Worm (Caenorhabditis elegans) whole organism, L1 larva: ENCODE measurements around the gene srt-8.

Experiments
- Y116A8C.19 ChIP-seq: sonication (generic microtip); optimal IDR thresholded peaks from 2 replicates; lab custom pipeline; 2016; ENCODE audit warnings: missing compliant biosample characterization, missing genetic modification characterization, borderline replicate concordance
- ama-1 ChIP-seq: fragments of 150-350 bp; optimal IDR thresholded peaks from 2 replicates; lab custom pipeline; 2014
- blmp-1 ChIP-seq: fragments of 150-350 bp; optimal IDR thresholded peaks from 2 replicates; lab custom pipeline; 2014; ENCODE audit warnings: missing biosample characterization, missing genetic modification characterization
- ceh-8 ChIP-seq: fragments of 200-800 bp; sonication (Bioruptor generic); optimal IDR thresholded peaks from 2 replicates; lab custom pipeline; 2018; ENCODE audit warnings: mild to moderate bottlenecking, missing genetic modification characterization, moderate library complexity, missing compliant biosample characterization
- ceh-88 ChIP-seq: fragments of 200-800 bp; sonication (Bioruptor generic); IDR thresholded peaks from 2 replicates; pipeline ENCODE4 v1.3.6; 2022; ENCODE audit warnings: missing genetic modification characterization, missing compliant biosample characterization
- ceh-90 ChIP-seq: sonication (generic microtip); optimal IDR thresholded peaks from 2 replicates; lab custom pipeline; 2016; ENCODE audit warnings: missing genetic modification characterization, missing compliant biosample characterization
- ces-1 ChIP-seq: fragments of 150-350 bp; optimal IDR thresholded peaks from 2 replicates; lab custom pipeline; 2014; ENCODE audit warnings: missing biosample characterization, missing genetic modification reagents, missing genetic modification characterization
- dsc-1 ChIP-seq: sonication (generic microtip); optimal IDR thresholded peaks from 2 replicates; lab custom pipeline; 2016; ENCODE audit warnings: mild to moderate bottlenecking, missing genetic modification characterization, missing compliant biosample characterization
- efl-1 ChIP-seq, 4 experiments: fragments of 150-350 bp; optimal IDR thresholded peaks in 3 of 4; peaks in 1 of 4; 1 replicate in 1 of 4; 2 replicates in 3 of 4; lab custom pipeline; 2014; ENCODE audit warnings: missing biosample characterization in 2 of 4, missing genetic modification characterization in 2 of 4, missing genetic modification reagents in 2 of 4
- egl-27 ChIP-seq, 2 experiments: fragments of 150-350 bp in 1 of 2; sonication (generic microtip); optimal IDR thresholded peaks; 3 replicates each; lab custom pipeline; 2017 to 2018; ENCODE audit warnings: missing biosample characterization in 2 of 2, missing genetic modification characterization in 2 of 2, missing genetic modification reagents in 2 of 2
- elt-2 ChIP-seq: sonication (generic microtip); optimal IDR thresholded peaks from 2 replicates; lab custom pipeline; 2016; ENCODE audit warnings: missing genetic modification characterization, mild to moderate bottlenecking, inconsistent platforms, missing compliant biosample characterization, missing genetic modification reagents
- elt-3 ChIP-seq, 6 experiments: fragments of 150-350 bp in 1 of 6; sonication (generic microtip); optimal IDR thresholded peaks; 2 replicates each; lab custom pipeline; 2017 to 2018; ENCODE audit warnings: missing biosample characterization in 6 of 6, missing genetic modification characterization in 6 of 6, inconsistent platforms in 1 of 6
- ets-5 ChIP-seq: fragments of 200-800 bp; sonication (Bioruptor generic); IDR thresholded peaks from 2 replicates; pipeline ENCODE4 v1.3.6; 2022; ENCODE audit warnings: missing genetic modification characterization, missing compliant biosample characterization
- fkh-10 ChIP-seq: sonication (generic microtip); optimal IDR thresholded peaks from 2 replicates; lab custom pipeline; 2017; ENCODE audit warnings: missing biosample characterization, missing genetic modification reagents, missing genetic modification characterization
- grh-1 ChIP-seq: fragments of 200-800 bp; sonication (Bioruptor generic); IDR thresholded peaks from 2 replicates; pipeline ENCODE4 v1.3.6; 2022; ENCODE audit warnings: missing genetic modification reagents, missing genetic modification characterization, missing compliant biosample characterization
- irx-1 ChIP-seq: sonication (generic microtip); optimal IDR thresholded peaks from 2 replicates; lab custom pipeline; 2016; ENCODE audit warnings: missing genetic modification characterization, missing compliant biosample characterization
- isw-1 ChIP-seq: fragments of 200-800 bp; sonication (Bioruptor generic); IDR thresholded peaks from 2 replicates; pipeline ENCODE4 v1.3.6; 2022; ENCODE audit warnings: missing genetic modification characterization, missing compliant biosample characterization
- jun-1 ChIP-seq: fragments of 150-350 bp; optimal IDR thresholded peaks from 2 replicates; lab custom pipeline; 2014; ENCODE audit warnings: missing biosample characterization, missing genetic modification reagents, missing genetic modification characterization
- lin-13 ChIP-seq: fragments of 150-350 bp; optimal IDR thresholded peaks from 2 replicates; lab custom pipeline; 2014; ENCODE audit warnings: missing biosample characterization, missing genetic modification reagents, missing genetic modification characterization
- lin-14 ChIP-seq: fragments of 200-800 bp; sonication (Bioruptor generic); optimal IDR thresholded peaks from 2 replicates; lab custom pipeline; 2018; ENCODE audit warnings: mild to moderate bottlenecking, missing genetic modification characterization, moderate library complexity, missing compliant biosample characterization
- lin-15B ChIP-seq: fragments of 150-350 bp; sonication (generic microtip); optimal IDR thresholded peaks from 3 replicates; lab custom pipeline; 2014; ENCODE audit warnings: missing biosample characterization, missing genetic modification characterization
- lin-39 ChIP-seq: fragments of 150-350 bp; optimal IDR thresholded peaks from 2 replicates; lab custom pipeline; 2014; ENCODE audit warnings: missing biosample characterization, missing genetic modification reagents, missing genetic modification characterization
- lsy-2 ChIP-seq, 2 experiments: fragments of 150-350 bp; optimal IDR thresholded peaks; 2 replicates each; lab custom pipeline; 2014; ENCODE audit warnings: missing biosample characterization in 2 of 2, missing genetic modification characterization in 2 of 2
- mab-9 ChIP-seq: fragments of 200-800 bp; sonication (Bioruptor generic); IDR thresholded peaks from 2 replicates; pipeline ENCODE4 v1.3.6; 2022; ENCODE audit warnings: missing genetic modification reagents, missing genetic modification characterization, missing compliant biosample characterization
- mep-1 ChIP-seq: fragments of 150-350 bp; optimal IDR thresholded peaks from 2 replicates; lab custom pipeline; 2014; ENCODE audit warnings: missing biosample characterization, missing genetic modification characterization
- nhr-11 ChIP-seq: fragments of 150-350 bp; optimal IDR thresholded peaks from 2 replicates; lab custom pipeline; 2014; ENCODE audit warnings: missing biosample characterization, missing genetic modification characterization
- nhr-28 ChIP-seq: fragments of 150-350 bp; optimal IDR thresholded peaks from 2 replicates; lab custom pipeline; 2014; ENCODE audit warnings: missing biosample characterization, missing genetic modification characterization
- nhr-71 ChIP-seq: sonication (generic microtip); optimal IDR thresholded peaks from 2 replicates; lab custom pipeline; 2016; ENCODE audit warnings: mild to moderate bottlenecking, missing genetic modification characterization, moderate library complexity, missing compliant biosample characterization
- nhr-77 ChIP-seq: fragments of 150-350 bp; optimal IDR thresholded peaks from 2 replicates; lab custom pipeline; 2014; ENCODE audit warnings: missing biosample characterization, missing genetic modification characterization
- nhr-85 ChIP-seq: sonication (generic microtip); peaks from one replicate; lab custom pipeline; 2016; ENCODE audit warnings: missing genetic modification characterization, inconsistent platforms, missing compliant biosample characterization
- nhr-90 ChIP-seq: sonication (generic microtip); optimal IDR thresholded peaks from 2 replicates; lab custom pipeline; 2016; ENCODE audit warnings: mild to moderate bottlenecking, missing genetic modification characterization, missing compliant biosample characterization; ENCODE audit not compliant: poor library complexity
- pax-3 ChIP-seq: fragments of 200-800 bp; sonication (Bioruptor generic); optimal IDR thresholded peaks from 2 replicates; lab custom pipeline; 2018; ENCODE audit warnings: mild to moderate bottlenecking, missing genetic modification characterization, moderate library complexity, missing compliant biosample characterization
- pqm-1 ChIP-seq: sonication (generic microtip); optimal IDR thresholded peaks from 3 replicates; lab custom pipeline; 2017; ENCODE audit warnings: missing biosample characterization, missing genetic modification characterization
- snu-23 ChIP-seq: sonication (generic microtip); optimal IDR thresholded peaks from 2 replicates; lab custom pipeline; 2016; ENCODE audit warnings: missing genetic modification characterization, missing compliant biosample characterization
- sox-4 ChIP-seq: sonication (generic microtip); optimal IDR thresholded peaks from 2 replicates; lab custom pipeline; 2016; ENCODE audit warnings: missing genetic modification characterization, missing compliant biosample characterization
- sup-37 ChIP-seq: fragments of 200-800 bp; sonication (Bioruptor generic); optimal IDR thresholded peaks from 2 replicates; lab custom pipeline; 2018; ENCODE audit warnings: mild to moderate bottlenecking, missing genetic modification characterization, missing compliant biosample characterization
- swsn-7 ChIP-seq: sonication (generic microtip); optimal IDR thresholded peaks from 2 replicates; lab custom pipeline; 2016; ENCODE audit warnings: missing genetic modification characterization, missing compliant biosample characterization
- tbx-2 ChIP-seq: sonication (generic microtip); optimal IDR thresholded peaks from 2 replicates; lab custom pipeline; 2016; ENCODE audit warnings: missing genetic modification characterization, missing compliant biosample characterization
- unc-130 ChIP-seq: fragments of 150-350 bp; optimal IDR thresholded peaks from 2 replicates; lab custom pipeline; 2017; ENCODE audit warnings: missing biosample characterization, missing genetic modification characterization, inconsistent platforms
- unc-30 ChIP-seq: sonication (generic microtip); optimal IDR thresholded peaks from 2 replicates; lab custom pipeline; 2017; ENCODE audit warnings: missing biosample characterization, missing genetic modification characterization
- unc-86 ChIP-seq: sonication (generic microtip); optimal IDR thresholded peaks from 2 replicates; lab custom pipeline; 2016; ENCODE audit warnings: missing genetic modification characterization, missing compliant biosample characterization
- unc-98 ChIP-seq: fragments of 200-800 bp; sonication (Bioruptor generic); IDR thresholded peaks from 2 replicates; pipeline ENCODE4 v1.3.6; 2022; ENCODE audit warnings: missing genetic modification characterization, missing compliant biosample characterization
- vab-15 ChIP-seq: sonication (generic microtip); optimal IDR thresholded peaks from 2 replicates; lab custom pipeline; 2017; ENCODE audit warnings: missing genotype, mild to moderate bottlenecking, missing genetic modification characterization, missing compliant biosample characterization
- xbp-1 ChIP-seq: sonication (generic microtip); optimal IDR thresholded peaks from 2 replicates; lab custom pipeline; 2016; ENCODE audit warnings: missing genetic modification characterization, missing compliant biosample characterization
- zag-1 ChIP-seq: fragments of 150-350 bp; optimal IDR thresholded peaks from 2 replicates; lab custom pipeline; 2014; ENCODE audit warnings: missing biosample characterization, missing genetic modification characterization
- zip-4 ChIP-seq: fragments of 200-800 bp; sonication (Bioruptor generic); optimal IDR thresholded peaks from 2 replicates; lab custom pipeline; 2018; ENCODE audit warnings: mild to moderate bottlenecking, missing genetic modification characterization, moderate library complexity, missing compliant biosample characterization

Gene srt-8

DNA sequence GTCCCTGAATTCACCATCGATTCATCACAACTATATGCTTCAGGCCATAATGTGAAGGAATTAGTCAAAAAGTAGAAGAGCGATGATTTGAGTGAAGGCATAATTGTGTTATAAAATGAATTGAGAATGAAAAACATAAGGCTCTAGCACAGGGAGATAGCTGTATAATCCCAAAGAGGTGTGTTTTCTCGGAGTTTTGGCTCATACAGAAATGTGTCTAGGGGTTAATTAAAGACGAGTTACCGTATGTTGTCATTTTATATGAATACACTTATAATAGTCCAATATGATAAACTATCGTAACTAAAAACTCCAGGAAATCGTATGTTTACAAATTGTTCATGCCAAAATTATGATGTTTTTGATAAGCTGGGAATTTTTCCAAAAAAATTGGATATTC lies 5.6 kb upstream of the srt-8 start, which contains the start of gene srt-5:
TSS of gene srt-5 (minus strand) at position 101 of the 400 bp plus-strand sequence.
- TF ChIP-seq ceh-90 (tag; lab: Kevin White, UChicago) (no peak), zip-4 (GFP tag; lab: Kevin White, UChicago) (no peak), unc-130 (tag; lab: Kevin White, UChicago) (no peak), ceh-8 (GFP tag; lab: Kevin White, UChicago) (no peak), blmp-1 (tag; lab: Kevin White, UChicago) (no peak), lin-14 (GFP tag; lab: Kevin White, UChicago) (no peak), lin-13 (GFP tag; lab: Kevin White, UChicago) (no peak), lin-39 (tag; lab: Kevin White, UChicago) (no peak), nhr-77 (tag; lab: Kevin White, UChicago) (no peak), vab-15 (no peak), elt-3 (tag; optimal IDR thresholded peaks at IDR 0.05; lab: Kevin White, UChicago) (no peak), grh-1 (GFP tag; lab: Robert Waterston, UW) (no peak), jun-1 (tag; lab: Kevin White, UChicago) (no peak), nhr-71 (tag; lab: Kevin White, UChicago) (no peak), lsy-2 (tag; optimal IDR thresholded peaks at IDR 0.05; lab: Kevin White, UChicago) (no peak), Y116A8C.19 (no peak), lin-15B (tag; lab: Kevin White, UChicago) (no peak), nhr-85 (tag; lab: Kevin White, UChicago) (no peak), xbp-1 (tag; lab: Kevin White, UChicago) (no peak)

DNA sequence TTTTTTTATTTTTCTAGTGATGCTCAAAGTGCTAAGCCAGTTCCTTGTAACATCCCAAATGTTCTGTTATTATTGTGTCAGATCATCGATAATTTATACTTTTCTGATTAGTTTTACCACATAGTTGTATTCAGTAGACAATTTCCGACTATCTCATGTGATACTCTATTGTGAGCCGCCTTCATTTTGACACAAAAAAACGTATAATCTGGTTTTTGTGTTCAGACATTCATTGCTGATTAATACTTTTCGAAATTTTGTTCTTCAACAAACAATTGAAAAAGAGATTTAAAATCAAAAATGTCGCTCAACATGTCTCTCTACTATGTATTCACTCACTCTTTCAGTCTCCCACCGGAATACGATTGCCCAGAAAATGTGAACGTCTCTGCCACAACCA lies 4.9 kb upstream of the srt-8 start, which contains the start of gene srt-7:
TSS of gene srt-7 (plus strand) at position 301 of the 400 bp plus-strand sequence.
- TF ChIP-seq egl-27 (tag; optimal IDR thresholded peaks at IDR 0.05; lab: Kevin White, UChicago) (no peak), nhr-90 (tag; lab: Kevin White, UChicago) (no peak), ceh-88 (GFP tag; lab: Robert Waterston, UW) (no peak), nhr-11 (no peak), pqm-1 (tag; lab: Kevin White, UChicago) (no peak), nhr-28 (tag; lab: Kevin White, UChicago) (no peak), tbx-2 (tag; lab: Kevin White, UChicago) (no peak), lsy-2 (tag; optimal IDR thresholded peaks at IDR 0.05; lab: Kevin White, UChicago) (no peak), mep-1 (tag; lab: Kevin White, UChicago) (no peak), sox-4 (tag; lab: Kevin White, UChicago) (no peak), unc-30 (tag; lab: Kevin White, UChicago) (no peak), ama-1 (lab: Kevin White, UChicago) (no peak), dsc-1 (tag; lab: Kevin White, UChicago) (no peak), mab-9 (GFP tag; lab: Robert Waterston, UW) (no peak), sup-37 (GFP tag; lab: Kevin White, UChicago) (no peak), isw-1 (GFP tag; lab: Robert Waterston, UW) (no peak), zag-1 (tag; lab: Kevin White, UChicago) (no peak), ces-1 (GFP tag; lab: Kevin White, UChicago) (no peak), zip-4 (GFP tag; lab: Kevin White, UChicago) (no peak)

DNA sequence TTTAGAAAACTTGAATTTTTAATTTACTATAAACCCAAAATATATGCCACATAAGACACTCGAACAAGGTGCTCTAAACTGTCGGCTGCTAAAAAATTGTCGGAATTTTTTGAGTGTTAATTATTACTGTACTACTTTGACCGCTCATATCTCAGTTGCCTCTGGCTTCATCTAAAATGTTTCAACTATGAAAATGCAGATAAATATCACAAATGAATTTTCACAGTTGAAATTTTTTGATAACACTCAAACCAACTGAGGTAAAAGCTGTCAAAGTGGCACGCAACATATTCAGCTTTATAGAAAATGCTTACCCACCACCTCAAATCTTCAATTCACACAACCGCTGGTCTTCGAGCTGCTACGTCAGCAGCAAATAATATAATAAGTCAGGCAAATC lies 2.4 kb downstream of the srt-8 start, which contains the start of gene acs-21:
TSS of gene acs-21 (plus strand) at position 301 of the 400 bp plus-strand sequence.
- no peak for TF ChIP-seq lin-13 (GFP tag; lab: Kevin White, UChicago)

DNA sequence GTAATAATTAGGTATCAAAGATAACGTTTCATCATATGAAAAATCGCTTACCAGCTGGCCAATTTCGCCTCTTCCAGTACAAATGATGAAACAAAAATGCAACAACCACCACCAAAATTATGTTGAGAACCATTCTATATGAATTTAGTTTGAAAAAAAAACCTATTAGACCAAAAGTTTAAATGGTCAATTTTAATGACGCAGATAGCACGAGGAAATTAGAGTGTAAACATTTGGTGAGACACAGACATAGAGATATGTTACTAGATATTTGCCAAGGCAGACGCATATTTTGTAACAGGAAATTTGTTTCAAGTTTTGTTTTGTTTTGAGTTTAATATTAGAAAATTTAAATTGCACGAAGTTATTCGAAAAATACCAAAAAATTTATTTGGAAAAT lies 8.0 kb downstream of the srt-8 start, which contains the start of gene cyp-33C9:
TSS of gene cyp-33C9 (minus strand) at position 211 of the 400 bp plus-strand sequence.
- no peak for TF ChIP-seq elt-2 (tag; lab: Kevin White, UChicago)
- TF ChIP-seq ces-1 (GFP tag; lab: Kevin White, UChicago) = no peak
- TF ChIP-seq mep-1 (tag; lab: Kevin White, UChicago) = peak; percentile 8
- peak; percentile 54 for TF ChIP-seq nhr-85 (tag; lab: Kevin White, UChicago)
- TF ChIP-seq ceh-90 (tag; lab: Kevin White, UChicago) = no peak
- TF ChIP-seq vab-15 = no peak
- TF ChIP-seq efl-1 (optimal IDR thresholded peaks at IDR 0.05; lab: Kevin White, UChicago) = peak; percentile 39 to 51
- peak in 1 of 2 experiments; percentile 3 for TF ChIP-seq efl-1 (GFP tag; optimal IDR thresholded peaks at IDR 0.05 in 1 of 2; lab: Kevin White, UChicago)
- TF ChIP-seq fkh-10 (GFP tag; lab: Kevin White, UChicago) = no peak
- TF ChIP-seq blmp-1 (tag; lab: Kevin White, UChicago) = no peak
- TF ChIP-seq snu-23 (GFP tag; lab: Kevin White, UChicago) = no peak
- no peak for TF ChIP-seq unc-86
- peak; percentile 32 for TF ChIP-seq nhr-71 (tag; lab: Kevin White, UChicago)
- TF ChIP-seq xbp-1 (tag; lab: Kevin White, UChicago) = no peak
- TF ChIP-seq zag-1 (tag; lab: Kevin White, UChicago) = no peak
- TF ChIP-seq swsn-7 = no peak
- no peak for TF ChIP-seq mab-9 (GFP tag; lab: Robert Waterston, UW)
- no peak for TF ChIP-seq lin-14 (GFP tag; lab: Kevin White, UChicago)
- no peak for TF ChIP-seq irx-1 (tag; lab: Kevin White, UChicago)
- TF ChIP-seq pax-3 = no peak
- TF ChIP-seq ets-5 (GFP tag; lab: Robert Waterston, UW) = no peak
- TF ChIP-seq unc-98 (GFP tag; lab: Robert Waterston, UW) = no peak
